Worm (Caenorhabditis elegans): ENCODE measurements around the gene spsb-2.

The spsb-2 gene

ce11 chrII:15204069-15204850 is 25.9 kb upstream of the spsb-2 start:
- TF ChIP-seq nhr-25 (tag; optimal IDR thresholded peaks at IDR 0.05): no peak

- TF ChIP-seq nhr-43 (tag; optimal IDR thresholded peaks at IDR 0.05; ENCODE audit: poor library complexity, severe bottlenecking): peak; percentile 38
- peak; percentile 65 for TF ChIP-seq nhr-23 (tag; optimal IDR thresholded peaks at IDR 0.05)
- no peak for TF ChIP-seq elt-3 (tag; optimal IDR thresholded peaks at IDR 0.05)
- peak; percentile 42 for TF ChIP-seq ztf-4 (tag; optimal IDR thresholded peaks at IDR 0.05)
- TF ChIP-seq unc-62 (GFP tag; optimal IDR thresholded peaks at IDR 0.05): no peak
- peak; percentile 18 for TF ChIP-seq jun-1 (tag; optimal IDR thresholded peaks at IDR 0.05)
- TF ChIP-seq egl-27 (tag; optimal IDR thresholded peaks at IDR 0.05): peak; percentile 25
- TF ChIP-seq nhr-25 (tag; optimal IDR thresholded peaks at IDR 0.05): peak; percentile 77
- no peak for TF ChIP-seq ceh-28 (tag; optimal IDR thresholded peaks at IDR 0.05)
- peak; percentile 8 for TF ChIP-seq mml-1 (tag; optimal IDR thresholded peaks at IDR 0.05)
- no peak for TF ChIP-seq snpc-4 (tag; optimal IDR thresholded peaks at IDR 0.05)
- peak; percentile 15 for TF ChIP-seq lin-39 (tag; optimal IDR thresholded peaks at IDR 0.05)
- TF ChIP-seq nfya-1 (tag; optimal IDR thresholded peaks at IDR 0.05; ENCODE audit: insufficient read depth): peak; percentile 30
- TF ChIP-seq pha-4 (tag; optimal IDR thresholded peaks at IDR 0.05): peak; percentile 12
- TF ChIP-seq nhr-77 (tag; optimal IDR thresholded peaks at IDR 0.05): no peak
- peak; percentile 27 for TF ChIP-seq mdl-1 (tag; optimal IDR thresholded peaks at IDR 0.05)
- TF ChIP-seq nhr-76 (tag; optimal IDR thresholded peaks at IDR 0.05): no peak
- no peak for TF ChIP-seq egl-5 (tag; optimal IDR thresholded peaks at IDR 0.05)
Measured at ce11 chrII:15205346-15205745, 24.8 kb upstream of the spsb-2 start.

ce11 chrII:15206234-15206633 is 23.9 kb upstream of the spsb-2 start:
- TF ChIP-seq pha-4 (tag; optimal IDR thresholded peaks at IDR 0.05) (peak; percentile 69), aly-2 (tag; optimal IDR thresholded peaks at IDR 0.05) (no peak), hmg-11 (tag; optimal IDR thresholded peaks at IDR 0.05) (no peak)

ce11 chrII:15207562-15207961 is 22.6 kb upstream of the spsb-2 start:
- TF ChIP-seq ama-1 (optimal IDR thresholded peaks at IDR 0.05): peak; percentile 42
- TF ChIP-seq pha-4 (tag; optimal IDR thresholded peaks at IDR 0.05): peak; percentile 40
- TF ChIP-seq ztf-4 (tag; optimal IDR thresholded peaks at IDR 0.05): no peak
- peak; percentile 67 for TF ChIP-seq elt-2 (tag; optimal IDR thresholded peaks at IDR 0.05)

- TF ChIP-seq pqm-1 (tag; optimal IDR thresholded peaks at IDR 0.05) (no peak), nhr-25 (tag; optimal IDR thresholded peaks at IDR 0.05) (peak; percentile 20), unc-39 (tag; optimal IDR thresholded peaks at IDR 0.05) (no peak), ceh-82 (tag; optimal IDR thresholded peaks at IDR 0.05) (no peak)
Measured at ce11 chrII:15208151-15208550, 22.0 kb upstream of the spsb-2 start.

- TF ChIP-seq elt-2 (tag; optimal IDR thresholded peaks at IDR 0.05) (no peak), snpc-4 (tag; optimal IDR thresholded peaks at IDR 0.05) (no peak), elt-3 (tag; optimal IDR thresholded peaks at IDR 0.05) (no peak), nhr-28 (tag; optimal IDR thresholded peaks at IDR 0.05) (no peak), egl-27 (tag; optimal IDR thresholded peaks at IDR 0.05) (no peak), aly-2 (tag; optimal IDR thresholded peaks at IDR 0.05) (no peak), R02D3.7 (tag; optimal IDR thresholded peaks at IDR 0.05) (no peak)
Measured at ce11 chrII:15208874-15209273, 21.3 kb upstream of the spsb-2 start.

ce11 chrII:15209309-15209708 is 20.8 kb upstream of the spsb-2 start:
- peak; percentile 40 for TF ChIP-seq lin-39 (tag; optimal IDR thresholded peaks at IDR 0.05)
- TF ChIP-seq ceh-16 (tag; optimal IDR thresholded peaks at IDR 0.05): no peak
- TF ChIP-seq nfya-1 (tag; optimal IDR thresholded peaks at IDR 0.05; ENCODE audit: insufficient read depth): peak; percentile 44
- no peak for TF ChIP-seq egl-27 (tag; optimal IDR thresholded peaks at IDR 0.05)
- no peak for TF ChIP-seq ztf-4 (tag; optimal IDR thresholded peaks at IDR 0.05)
- TF ChIP-seq R02D3.7 (tag; optimal IDR thresholded peaks at IDR 0.05): no peak
- peak; percentile 36 for TF ChIP-seq nhr-25 (tag; optimal IDR thresholded peaks at IDR 0.05)
- TF ChIP-seq fkh-10 (GFP tag; optimal IDR thresholded peaks at IDR 0.05): no peak
- TF ChIP-seq unc-39 (tag; optimal IDR thresholded peaks at IDR 0.05): no peak
- no peak for TF ChIP-seq aly-2 (tag; optimal IDR thresholded peaks at IDR 0.05)
- no peak for TF ChIP-seq lsy-12 (tag; optimal IDR thresholded peaks at IDR 0.05)
- no peak for TF ChIP-seq tbx-2 (tag; optimal IDR thresholded peaks at IDR 0.05)
- TF ChIP-seq daf-12 (tag; optimal IDR thresholded peaks at IDR 0.05): no peak
- TF ChIP-seq nhr-77 (tag; optimal IDR thresholded peaks at IDR 0.05): no peak
- no peak for TF ChIP-seq elt-3 (tag; optimal IDR thresholded peaks at IDR 0.05)
- TF ChIP-seq egl-5 (tag; optimal IDR thresholded peaks at IDR 0.05): no peak
- TF ChIP-seq elt-2 (tag; optimal IDR thresholded peaks at IDR 0.05): no peak
- TF ChIP-seq mml-1 (tag; optimal IDR thresholded peaks at IDR 0.05): no peak
- TF ChIP-seq snpc-4 (tag; optimal IDR thresholded peaks at IDR 0.05): no peak
- TF ChIP-seq ZK546.5 (tag; optimal IDR thresholded peaks at IDR 0.05): no peak
- TF ChIP-seq nhr-23 (tag; optimal IDR thresholded peaks at IDR 0.05): no peak

All from whole organism, L3 larva.